Fruit fly (Drosophila melanogaster): ENCODE data around the gene CG8112.

CG8112 gene

dm6 chr3R:8742661-8743060 is 29.9 kb downstream of the CG8112 start:
- no peak for TF ChIP-seq Hr83 (GFP tag; optimal IDR thresholded peaks at IDR 0.05; ENCODE audit: poor library complexity, severe bottlenecking)
- TF ChIP-seq dmrt93B (GFP tag; optimal IDR thresholded peaks at IDR 0.05): no peak
- no peak for TF ChIP-seq N (GFP tag; optimal IDR thresholded peaks at IDR 0.05)
- no peak for TF ChIP-seq sv (GFP tag; optimal IDR thresholded peaks at IDR 0.05)
- TF ChIP-seq Mio (GFP tag; optimal IDR thresholded peaks at IDR 0.05): no peak
- TF ChIP-seq Dfd (GFP tag; optimal IDR thresholded peaks at IDR 0.05): no peak
- no peak for TF ChIP-seq Abd-B (GFP tag; optimal IDR thresholded peaks at IDR 0.05)
- no peak for TF ChIP-seq Hnf4 (GFP tag; optimal IDR thresholded peaks at IDR 0.05)
- no peak for TF ChIP-seq usp (GFP tag; optimal IDR thresholded peaks at IDR 0.05)
- no peak for TF ChIP-seq CrebA (GFP tag; optimal IDR thresholded peaks at IDR 0.05; ENCODE audit: borderline replicate concordance)
- no peak for TF ChIP-seq dl (GFP tag; optimal IDR thresholded peaks at IDR 0.05; ENCODE audit: insufficient read depth in 1 of 2, partially characterized antibody in 2 of 2)
- TF ChIP-seq GATAd (GFP tag; optimal IDR thresholded peaks at IDR 0.05): no peak
- TF ChIP-seq Jra (GFP tag; optimal IDR thresholded peaks at IDR 0.05): no peak
- TF ChIP-seq h (GFP tag; optimal IDR thresholded peaks at IDR 0.05): no peak
- no peak for TF ChIP-seq pan (optimal IDR thresholded peaks at IDR 0.05)
- no peak for TF ChIP-seq ey (GFP tag; optimal IDR thresholded peaks at IDR 0.05)
- TF ChIP-seq OdsH (GFP tag; optimal IDR thresholded peaks at IDR 0.05): no peak

- no peak for TF ChIP-seq N (GFP tag; optimal IDR thresholded peaks at IDR 0.05)
- peak; percentile 65 for TF ChIP-seq ey (GFP tag; optimal IDR thresholded peaks at IDR 0.05)
- TF ChIP-seq dsf (GFP tag; optimal IDR thresholded peaks at IDR 0.05; ENCODE audit: borderline replicate concordance): no peak
- no peak for TF ChIP-seq usp (GFP tag; optimal IDR thresholded peaks at IDR 0.05)
- TF ChIP-seq jim (GFP tag; optimal IDR thresholded peaks at IDR 0.05): no peak
- no peak for TF ChIP-seq CrebA (GFP tag; optimal IDR thresholded peaks at IDR 0.05; ENCODE audit: borderline replicate concordance)
- no peak for TF ChIP-seq Vsx2 (GFP tag; optimal IDR thresholded peaks at IDR 0.05; ENCODE audit: partially characterized antibody)
- TF ChIP-seq sv (GFP tag; optimal IDR thresholded peaks at IDR 0.05): peak; percentile 15
- peak; percentile 46 for TF ChIP-seq OdsH (GFP tag; optimal IDR thresholded peaks at IDR 0.05)
- TF ChIP-seq HLH106 (tag; optimal IDR thresholded peaks at IDR 0.05): peak; percentile 52
- no peak for TF ChIP-seq Sp1 (GFP tag; optimal IDR thresholded peaks at IDR 0.05)
- no peak for TF ChIP-seq Abd-B (GFP tag; optimal IDR thresholded peaks at IDR 0.05)
- TF ChIP-seq fru (GFP tag; optimal IDR thresholded peaks at IDR 0.05): peak; percentile 47
- peak; percentile 50 for TF ChIP-seq rgr (GFP tag; optimal IDR thresholded peaks at IDR 0.05)
- TF ChIP-seq br (GFP tag; optimal IDR thresholded peaks at IDR 0.05): peak; percentile 42
- TF ChIP-seq pan (optimal IDR thresholded peaks at IDR 0.05): no peak
- TF ChIP-seq GATAd (GFP tag; optimal IDR thresholded peaks at IDR 0.05): no peak
- TF ChIP-seq CG32264 (GFP tag; optimal IDR thresholded peaks at IDR 0.05): no peak
- no peak for TF ChIP-seq Myc (optimal IDR thresholded peaks at IDR 0.05)
- TF ChIP-seq Rel (GFP tag; optimal IDR thresholded peaks at IDR 0.05): no peak
- no peak for TF ChIP-seq Rel (tag; optimal IDR thresholded peaks at IDR 0.05)
- TF ChIP-seq Dif (GFP tag; optimal IDR thresholded peaks at IDR 0.05; ENCODE audit: partially characterized antibody): no peak
- TF ChIP-seq Hr83 (GFP tag; optimal IDR thresholded peaks at IDR 0.05; ENCODE audit: poor library complexity, severe bottlenecking): no peak
- TF ChIP-seq Hr78 (GFP tag; optimal IDR thresholded peaks at IDR 0.05): no peak
- TF ChIP-seq woc (GFP tag; optimal IDR thresholded peaks at IDR 0.05): no peak
- TF ChIP-seq dmrt93B (GFP tag; optimal IDR thresholded peaks at IDR 0.05): peak; percentile 19
- TF ChIP-seq sage (GFP tag; optimal IDR thresholded peaks at IDR 0.05): no peak
- peak; percentile 54 for TF ChIP-seq Hnf4 (GFP tag; optimal IDR thresholded peaks at IDR 0.05)
- peak; percentile 54 for TF ChIP-seq tai (GFP tag; optimal IDR thresholded peaks at IDR 0.05)
- peak in 1 of 2 experiments; percentile 53 for TF ChIP-seq foxo (GFP tag; optimal IDR thresholded peaks at IDR 0.05)
- no peak for TF ChIP-seq Mio (GFP tag; optimal IDR thresholded peaks at IDR 0.05)
- TF ChIP-seq h (GFP tag; optimal IDR thresholded peaks at IDR 0.05): peak; percentile 60
- TF ChIP-seq Jra (GFP tag; optimal IDR thresholded peaks at IDR 0.05): no peak
- peak; percentile 12 for TF ChIP-seq psq (GFP tag; optimal IDR thresholded peaks at IDR 0.05)
- no peak for TF ChIP-seq CG9705 (GFP tag; optimal IDR thresholded peaks at IDR 0.05)
- TF ChIP-seq lola (GFP tag; optimal IDR thresholded peaks at IDR 0.05): no peak
- TF ChIP-seq brk (GFP tag; optimal IDR thresholded peaks at IDR 0.05): no peak
- no peak for TF ChIP-seq Dfd (GFP tag; optimal IDR thresholded peaks at IDR 0.05)
- no peak for TF ChIP-seq dl (GFP tag; optimal IDR thresholded peaks at IDR 0.05; ENCODE audit: insufficient read depth in 1 of 2, partially characterized antibody in 2 of 2)
Measured at dm6 chr3R:8744198-8744597, 31.5 kb downstream of the CG8112 start.
